Fruit fly (Drosophila melanogaster) Kc167 (cell line): ENCODE data around the gene CG10510.

Source experiments
- Myc ChIP-seq: fragments of >200 bp; optimal IDR thresholded peaks from 2 replicates; lab custom pipeline; 2017; ENCODE audit warnings: missing external identifiers
- psq ChIP-seq: fragments of >200 bp; optimal IDR thresholded peaks from 2 replicates; lab custom pipeline; 2017; ENCODE audit warnings: missing external identifiers

DNA sequence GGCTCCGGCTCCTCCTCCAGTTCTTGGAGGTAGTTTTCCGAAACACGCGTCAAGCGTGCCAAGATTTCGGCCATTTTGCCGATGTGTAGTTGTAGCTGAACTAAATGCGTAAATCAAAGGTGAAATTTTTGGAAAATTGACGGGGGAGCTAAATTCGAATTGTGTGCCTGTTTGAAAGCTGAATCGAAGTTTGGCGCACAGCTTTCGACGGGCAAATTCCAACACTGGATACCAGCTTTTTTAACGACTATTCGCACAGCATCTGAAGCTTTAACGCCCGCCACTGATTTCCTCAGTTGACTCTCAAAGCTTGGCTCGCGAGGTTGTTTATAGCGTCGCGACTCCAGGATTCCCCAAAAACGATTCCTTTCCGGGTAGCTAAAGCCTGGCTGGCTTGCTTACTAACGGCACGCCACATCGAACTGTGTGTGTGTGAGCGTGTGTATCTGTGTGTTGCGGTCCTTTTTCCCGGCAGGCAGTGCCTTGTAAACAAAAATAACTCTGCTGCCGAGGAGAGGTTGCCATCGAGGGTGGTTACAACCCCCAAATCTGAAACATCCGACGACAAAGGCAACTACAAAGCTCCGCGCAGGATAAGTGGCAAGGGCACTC, at the start of gene CG10510, which contains the start of gene CG10508:
- TF ChIP-seq Myc (lab: Kevin White, UChicago): no peak
- TF ChIP-seq psq (lab: Kevin White, UChicago): no peak
